Worm (Caenorhabditis elegans) whole organism, L2 larva: Measurements from ENCODE around the gene W02B3.7.

Experiments used
- ZK546.5 ChIP-seq: sonication (generic microtip); optimal IDR thresholded peaks from 2 replicates; lab custom pipeline; 2017; ENCODE audit warnings: missing biosample characterization, missing genetic modification characterization
- alr-1 ChIP-seq: fragments of 150-350 bp; optimal IDR thresholded peaks from 2 replicates; lab custom pipeline; 2014; ENCODE audit warnings: missing biosample characterization, missing genetic modification characterization
- aly-2 ChIP-seq: fragments of 150-350 bp; optimal IDR thresholded peaks from 2 replicates; lab custom pipeline; 2014; ENCODE audit warnings: missing biosample characterization, missing genetic modification characterization
- ama-1 ChIP-seq: fragments of 150-350 bp; optimal IDR thresholded peaks from 2 replicates; lab custom pipeline; 2018; ENCODE audit warnings: inconsistent platforms
- blmp-1 ChIP-seq: sonication (generic microtip); optimal IDR thresholded peaks from 2 replicates; lab custom pipeline; 2017; ENCODE audit warnings: missing genetic modification characterization, mild to moderate bottlenecking, missing compliant biosample characterization, antibody characterized with exemption, moderate library complexity; ENCODE audit not compliant: insufficient read depth
- ceh-82 ChIP-seq: fragments of 150-350 bp; optimal IDR thresholded peaks from 2 replicates; lab custom pipeline; 2014; ENCODE audit warnings: missing biosample characterization, missing genetic modification characterization
- egl-27 ChIP-seq: sonication (generic microtip); optimal IDR thresholded peaks from 3 replicates; lab custom pipeline; 2017; ENCODE audit warnings: missing biosample characterization, missing genetic modification reagents, missing genetic modification characterization
- peb-1 ChIP-seq: fragments of 150-350 bp; optimal IDR thresholded peaks from 2 replicates; lab custom pipeline; 2014; ENCODE audit warnings: missing biosample characterization, missing genetic modification characterization
- snpc-4 ChIP-seq: fragments of 150-350 bp; optimal IDR thresholded peaks from 2 replicates; lab custom pipeline; 2014; ENCODE audit warnings: missing biosample characterization, missing genetic modification characterization
- unc-39 ChIP-seq: fragments of 150-350 bp; optimal IDR thresholded peaks from 2 replicates; lab custom pipeline; 2014; ENCODE audit warnings: missing biosample characterization, missing genetic modification characterization
- unc-62 ChIP-seq: fragments of 150-350 bp; optimal IDR thresholded peaks from 2 replicates; lab custom pipeline; 2014; ENCODE audit warnings: missing biosample characterization, missing genetic modification reagents, missing genetic modification characterization
- zag-1 ChIP-seq: fragments of 150-350 bp; optimal IDR thresholded peaks from 2 replicates; lab custom pipeline; 2014; ENCODE audit warnings: missing biosample characterization, missing genetic modification characterization
- ztf-11 ChIP-seq: sonication (generic microtip); optimal IDR thresholded peaks from 2 replicates; lab custom pipeline; 2017; ENCODE audit warnings: missing biosample characterization, missing genetic modification characterization

DNA sequence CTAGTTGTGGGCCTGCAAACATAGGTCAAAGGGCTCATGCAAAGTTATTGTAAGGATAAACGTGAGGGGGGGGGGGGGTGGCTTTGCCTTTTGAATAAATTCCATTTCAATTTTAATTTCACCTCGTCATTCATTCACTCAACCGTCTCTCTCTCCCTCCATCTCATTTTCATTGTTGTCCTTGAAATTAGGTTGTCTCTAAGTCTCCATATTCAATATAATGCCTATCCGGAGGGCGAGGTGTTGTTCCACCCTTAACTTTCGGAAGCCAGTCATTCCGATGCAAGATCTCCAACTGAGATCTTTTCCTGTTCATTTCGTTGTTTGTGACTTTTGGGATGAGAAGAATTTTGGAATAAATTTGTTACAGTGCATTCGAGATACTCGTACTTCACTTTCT, 34.6 kb downstream of the W02B3.7 start:
- no peak for TF ChIP-seq alr-1 (tag; lab: Kevin White, UChicago)
- TF ChIP-seq ceh-82: no peak
- TF ChIP-seq ama-1: no peak
- no peak for TF ChIP-seq ztf-11 (tag; lab: Kevin White, UChicago)
- no peak for TF ChIP-seq egl-27 (tag; lab: Kevin White, UChicago)
- TF ChIP-seq blmp-1: peak; percentile 24
- no peak for TF ChIP-seq unc-62
- TF ChIP-seq snpc-4 (tag; lab: Kevin White, UChicago): no peak
- TF ChIP-seq peb-1 (tag; lab: Kevin White, UChicago): no peak
- TF ChIP-seq unc-39 (tag; lab: Kevin White, UChicago): no peak
- no peak for TF ChIP-seq aly-2 (tag; lab: Kevin White, UChicago)
- TF ChIP-seq zag-1 (tag; lab: Kevin White, UChicago): no peak
- TF ChIP-seq ZK546.5: no peak
